Fruit fly (Drosophila melanogaster): ENCODE results near the gene tay.
A peak's percentile ranks its signal among the peaks of the same experiment; 100 is the strongest.

tay gene

DNA sequence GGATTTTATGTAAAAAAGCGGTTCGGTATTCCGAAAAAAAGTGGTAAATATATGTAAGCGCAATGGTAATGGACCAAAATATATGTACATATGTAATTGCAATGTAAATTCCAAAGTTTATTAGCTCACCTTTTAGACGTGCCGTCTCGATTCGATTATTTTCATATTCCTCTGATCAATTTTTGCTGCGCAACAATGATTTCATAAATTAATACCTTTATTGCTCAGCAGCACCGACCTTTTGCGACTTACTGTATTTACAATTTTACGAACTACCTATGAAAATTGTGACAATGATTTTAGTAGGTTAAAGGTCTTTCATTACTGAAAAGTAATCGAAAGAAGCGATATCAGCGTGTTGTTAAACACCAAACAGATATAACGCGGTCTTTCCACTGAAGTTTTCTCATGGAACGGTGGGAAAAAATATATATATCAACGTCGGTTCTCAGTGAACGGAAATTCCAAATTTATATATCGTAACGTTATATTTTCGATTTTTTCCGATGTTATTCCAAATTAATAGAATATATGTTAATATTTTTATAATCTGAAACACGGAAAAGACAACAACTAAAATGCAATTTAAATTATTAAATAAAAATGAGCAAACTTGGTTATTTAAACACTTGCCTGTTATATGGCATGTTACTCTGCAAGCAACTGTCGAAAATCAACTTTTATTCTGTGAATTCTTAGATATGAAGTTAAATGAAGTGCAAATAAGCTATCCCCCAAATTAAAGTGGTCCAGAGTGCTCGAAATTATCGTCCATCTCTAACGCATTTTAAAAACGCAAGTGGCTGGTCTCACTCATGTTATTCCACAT, 2.9 kb upstream of the tay start, which contains the start of the genes MSBP and CG15916 (continued):
- TF ChIP-seq vri (GFP tag; optimal IDR thresholded peaks at IDR 0.05) (no peak), Met (GFP tag; optimal IDR thresholded peaks at IDR 0.05) (peak; percentile 11), OdsH (GFP tag; optimal IDR thresholded peaks at IDR 0.05) (peak; percentile 54), pdm3 (GFP tag; optimal IDR thresholded peaks at IDR 0.05) (peak; percentile 49)

DNA sequence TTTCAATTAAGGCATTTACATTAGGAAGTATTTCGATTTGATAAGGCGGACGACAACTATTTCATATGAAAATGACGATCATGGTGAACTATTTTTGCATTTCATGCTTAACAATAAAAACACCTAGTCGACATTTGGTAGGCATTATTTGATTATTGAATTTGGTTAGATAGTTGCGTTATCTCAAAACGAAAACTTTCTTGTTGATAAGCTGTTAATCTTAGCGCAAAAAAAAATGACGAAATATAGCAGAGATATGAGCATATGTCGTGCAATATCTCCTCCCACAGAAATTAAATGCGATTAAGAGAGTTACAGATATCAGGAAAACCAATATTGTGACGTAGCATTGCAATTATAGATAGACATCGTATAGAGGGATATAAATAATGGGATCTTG, 1.7 kb upstream of the tay start:
- TF ChIP-seq fd59A (GFP tag; optimal IDR thresholded peaks at IDR 0.05), result no peak
- no peak for TF ChIP-seq Ets21C (GFP tag; optimal IDR thresholded peaks at IDR 0.05)
- no peak for TF ChIP-seq CG4318 (GFP tag; optimal IDR thresholded peaks at IDR 0.05)
- TF ChIP-seq CG6276 (GFP tag; optimal IDR thresholded peaks at IDR 0.05), result no peak
- TF ChIP-seq CG34406 (GFP tag; optimal IDR thresholded peaks at IDR 0.05), result no peak
- no peak for TF ChIP-seq spab (GFP tag; optimal IDR thresholded peaks at IDR 0.05)
- TF ChIP-seq fkh (GFP tag; optimal IDR thresholded peaks at IDR 0.05), result no peak
- TF ChIP-seq CG6792 (GFP tag; optimal IDR thresholded peaks at IDR 0.05), result no peak
- no peak for TF ChIP-seq CG8319 (GFP tag; optimal IDR thresholded peaks at IDR 0.05)
- TF ChIP-seq CG16779 (tag; optimal IDR thresholded peaks at IDR 0.05), result no peak
- no peak for TF ChIP-seq salr (GFP tag; optimal IDR thresholded peaks at IDR 0.05)
- no peak for TF ChIP-seq CG1621 (tag; optimal IDR thresholded peaks at IDR 0.05)

DNA sequence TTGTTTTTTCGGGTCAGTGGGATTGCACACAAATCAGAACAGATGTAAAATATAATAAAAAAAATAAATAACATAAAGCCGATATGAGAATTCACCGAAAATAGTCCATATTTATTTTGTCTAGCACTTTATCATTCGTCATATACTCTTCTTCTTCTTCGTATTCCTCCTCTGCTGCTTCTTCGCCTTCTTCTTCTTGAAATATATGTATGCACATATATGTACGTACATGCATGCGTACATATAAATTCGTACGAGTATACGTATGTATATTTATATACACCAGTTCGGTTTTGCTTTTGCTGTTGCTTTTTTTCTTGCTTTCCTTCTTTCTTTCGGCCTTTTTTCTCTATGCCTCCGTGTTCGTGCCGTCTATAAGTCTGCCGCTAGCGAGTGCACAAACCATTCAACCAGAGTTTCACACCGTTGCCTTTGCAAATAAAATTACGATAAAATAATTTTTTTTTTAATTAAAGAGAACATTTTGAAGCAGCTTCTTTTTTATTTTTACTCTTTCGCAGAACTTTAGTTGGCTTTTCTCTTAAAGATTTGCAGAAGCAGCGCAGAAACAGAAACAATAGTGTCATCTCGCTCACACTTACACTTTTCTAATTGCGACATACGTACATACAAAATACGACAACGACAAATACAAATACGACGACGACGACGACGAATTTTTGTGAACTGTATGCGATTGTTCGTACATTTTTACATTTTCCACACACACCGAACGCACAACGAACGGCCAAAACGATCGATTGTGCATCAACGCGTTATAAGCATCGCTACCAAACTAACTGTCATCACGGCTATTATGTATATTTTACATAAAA, 482 bp downstream of the tay start:
- TF ChIP-seq lz (GFP tag; optimal IDR thresholded peaks at IDR 0.05) (peak; percentile 14), CG3032 (tag; optimal IDR thresholded peaks at IDR 0.05) (peak; percentile 90), Ets96B (tag; optimal IDR thresholded peaks at IDR 0.05) (peak; percentile 92), topi (GFP tag; optimal IDR thresholded peaks at IDR 0.05) (no peak), CG11902 (GFP tag; optimal IDR thresholded peaks at IDR 0.05) (no peak), CG8632 (GFP tag; optimal IDR thresholded peaks at IDR 0.05) (peak; percentile 75), acj6 (GFP tag; optimal IDR thresholded peaks at IDR 0.05) (no peak), CG6808 (GFP tag; optimal IDR thresholded peaks at IDR 0.05) (peak; percentile 94), Gug (GFP tag; IDR thresholded peaks at IDR 0.05) (peak; percentile 76), dac (GFP tag; optimal IDR thresholded peaks at IDR 0.05) (peak; percentile 88), fd85E (GFP tag; optimal IDR thresholded peaks at IDR 0.05) (peak; percentile 43), fd59A (GFP tag; optimal IDR thresholded peaks at IDR 0.05) (peak; percentile 68), Hr39 (GFP tag; optimal IDR thresholded peaks at IDR 0.05) (no peak), CG8119 (GFP tag; IDR thresholded peaks at IDR 0.05) (peak; percentile 92), salr (GFP tag; optimal IDR thresholded peaks at IDR 0.05) (peak in 1 of 2 experiments; percentile 81), CG9139 (GFP tag; optimal IDR thresholded peaks at IDR 0.05) (peak; percentile 92), Met (GFP tag; optimal IDR thresholded peaks at IDR 0.05) (no peak), CG6163 (GFP tag; IDR thresholded peaks at IDR 0.05) (peak; percentile 98), ss (GFP tag; optimal IDR thresholded peaks at IDR 0.05) (peak; percentile 97 to 98), CG10669 (GFP tag; optimal IDR thresholded peaks at IDR 0.05) (peak; percentile 89), CG15336 (GFP tag; IDR thresholded peaks at IDR 0.05) (peak; percentile 91), Eip75B (GFP tag; optimal IDR thresholded peaks at IDR 0.05) (peak; percentile 78), spab (GFP tag; optimal IDR thresholded peaks at IDR 0.05) (peak; percentile 87), CG11762 (GFP tag; optimal IDR thresholded peaks at IDR 0.05; ENCODE audit: insufficient read depth) (peak; percentile 46), Eip78C (GFP tag) (peak; percentile 76), CG31627 (GFP tag; optimal IDR thresholded peaks at IDR 0.05) (no peak), net (GFP tag; optimal IDR thresholded peaks at IDR 0.05) (peak; percentile 92), dsx (GFP tag; optimal IDR thresholded peaks at IDR 0.05; ENCODE audit: poor library complexity, severe bottlenecking) (peak; percentile 88), esn (GFP tag; optimal IDR thresholded peaks at IDR 0.05) (peak; percentile 55), CG11294 (GFP tag; IDR thresholded peaks at IDR 0.05) (peak; percentile 56; the same call in 1 of the 2 replicates), CG10631 (GFP tag; optimal IDR thresholded peaks at IDR 0.05) (no peak), CG16779 (tag; optimal IDR thresholded peaks at IDR 0.05) (peak; percentile 96), eg (GFP tag; IDR thresholded peaks at IDR 0.05) (peak; percentile 96), fkh (GFP tag; optimal IDR thresholded peaks at IDR 0.05) (peak; percentile 87)

All from whole organism, prepupa.